Worm (Caenorhabditis elegans): Measurements from ENCODE around the gene inx-7.
A peak's percentile ranks its signal among the peaks of the same experiment; 100 is the strongest.

DNA sequence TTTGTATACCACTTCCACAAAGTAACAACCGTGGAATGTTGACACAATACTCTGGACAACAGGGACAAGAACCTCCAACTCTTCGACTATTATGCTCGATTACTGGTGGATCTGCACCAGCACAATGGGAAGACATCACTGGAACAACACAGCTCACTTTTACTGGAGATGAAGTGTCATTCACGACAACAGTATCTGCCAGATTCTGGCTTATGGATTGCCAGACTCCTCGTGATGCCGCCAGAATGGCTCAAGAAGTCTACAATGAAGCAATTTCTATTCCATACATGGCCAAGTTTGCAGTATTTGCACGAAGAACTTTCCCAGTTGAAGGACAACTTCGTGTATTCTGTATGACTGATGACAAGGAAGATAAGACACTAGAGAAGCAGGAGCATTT lies 36.8 kb upstream of the inx-7 start:
- peak; percentile 66 for TF ChIP-seq ama-1 (optimal IDR thresholded peaks at IDR 0.05)
- no peak for TF ChIP-seq ceh-13 (GFP tag; optimal IDR thresholded peaks at IDR 0.05)
- no peak for TF ChIP-seq pes-1 (GFP tag; IDR thresholded peaks at IDR 0.05)
- no peak for TF ChIP-seq flt-1 (GFP tag; IDR thresholded peaks at IDR 0.05)
- no peak for TF ChIP-seq B0310.2 (tag; optimal IDR thresholded peaks at IDR 0.05)
